Fruit fly (Drosophila melanogaster): Measurements from ENCODE around the gene CG31668.

CG31668 gene

DNA sequence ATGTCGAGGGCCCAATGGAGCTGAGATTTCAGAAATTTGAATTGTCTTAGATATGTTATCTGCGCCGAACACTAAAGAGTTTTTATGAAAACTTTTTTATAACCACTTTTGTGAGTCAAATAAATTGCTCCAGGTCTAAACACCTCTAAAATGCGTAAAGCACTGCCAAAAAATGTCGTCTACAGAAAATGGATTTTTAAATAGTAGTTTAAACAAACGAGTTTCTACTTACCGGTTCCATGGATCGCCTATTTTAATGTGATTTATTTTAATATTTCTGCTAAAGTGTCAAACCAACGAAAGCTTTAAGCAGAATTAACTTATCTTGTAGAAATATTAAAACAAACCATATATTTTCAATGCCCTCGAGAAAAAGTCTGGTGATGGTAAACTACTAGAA lies at the start of gene CG31668:
CG31668 (minus strand) TSS at position 101 of the 400 bp plus-strand sequence.
- no peak for TF ChIP-seq Sox14 (GFP tag; optimal IDR thresholded peaks at IDR 0.05)
- TF ChIP-seq CG1621 (tag; optimal IDR thresholded peaks at IDR 0.05), result no peak
- TF ChIP-seq Gug (GFP tag; IDR thresholded peaks at IDR 0.05), result no peak
- no peak for TF ChIP-seq CG3919 (GFP tag; optimal IDR thresholded peaks at IDR 0.05)
- TF ChIP-seq Hr39 (GFP tag; optimal IDR thresholded peaks at IDR 0.05), result no peak
- TF ChIP-seq Eip78C (GFP tag), result no peak
- no peak for TF ChIP-seq dac (GFP tag; optimal IDR thresholded peaks at IDR 0.05)
- TF ChIP-seq dsx (GFP tag; optimal IDR thresholded peaks at IDR 0.05; ENCODE audit: poor library complexity, severe bottlenecking), result no peak
- TF ChIP-seq Ets21C (GFP tag; optimal IDR thresholded peaks at IDR 0.05), result no peak

DNA sequence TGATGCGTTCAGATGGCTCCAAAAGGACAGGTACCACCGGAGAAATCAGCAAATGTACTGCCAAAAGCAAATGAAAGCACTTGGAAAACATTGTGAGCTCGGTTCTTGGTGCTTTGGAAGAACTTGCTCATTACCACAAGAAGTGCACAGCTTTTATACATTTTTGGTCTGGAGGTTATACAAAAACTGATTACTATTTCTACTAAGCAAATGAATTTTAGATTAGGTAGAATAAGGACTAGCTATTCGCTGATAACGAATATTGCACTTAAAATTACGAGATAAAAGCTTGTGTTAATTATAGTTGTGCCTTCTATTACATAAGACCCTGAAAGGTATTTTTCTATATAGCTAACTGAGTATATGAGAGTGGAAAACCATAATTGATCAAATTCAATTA lies 49.0 kb upstream of the CG31668 start, which contains the start of gene Send1:
Send1 (minus strand) TSS at position 101 of the 400 bp plus-strand sequence.
- TF ChIP-seq CG8632 (GFP tag; optimal IDR thresholded peaks at IDR 0.05) (no peak), CG16779 (tag; optimal IDR thresholded peaks at IDR 0.05) (no peak), CG8119 (GFP tag; IDR thresholded peaks at IDR 0.05) (no peak), CG32006 (GFP tag; optimal IDR thresholded peaks at IDR 0.05) (no peak), acj6 (GFP tag; optimal IDR thresholded peaks at IDR 0.05) (no peak), Sox15 (GFP tag; optimal IDR thresholded peaks at IDR 0.05) (no peak), Sox102F (GFP tag; optimal IDR thresholded peaks at IDR 0.05) (no peak), fkh (GFP tag; optimal IDR thresholded peaks at IDR 0.05) (no peak), CG1621 (tag; optimal IDR thresholded peaks at IDR 0.05) (no peak), CG3032 (tag; optimal IDR thresholded peaks at IDR 0.05) (no peak), Lpt (GFP tag; optimal IDR thresholded peaks at IDR 0.05) (no peak), OdsH (GFP tag; optimal IDR thresholded peaks at IDR 0.05) (no peak)

DNA sequence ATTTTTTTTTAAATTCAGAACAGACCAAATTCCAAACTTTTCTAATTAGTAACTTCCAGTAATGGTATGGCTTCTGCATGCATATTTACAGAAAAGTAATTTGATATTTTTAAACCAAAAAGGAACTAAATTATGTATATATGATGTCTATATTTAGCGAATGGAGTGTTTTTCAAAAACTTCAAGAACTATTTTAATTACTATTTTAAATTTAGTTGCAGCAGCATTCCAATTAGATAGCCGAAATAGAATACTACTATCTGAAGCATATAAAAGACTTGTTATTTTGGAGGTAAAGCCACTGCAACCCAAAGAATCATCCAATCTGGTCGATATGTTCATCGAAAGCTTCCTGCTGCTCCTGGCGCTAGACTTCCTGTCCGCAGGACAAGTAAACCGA lies 46.8 kb upstream of the CG31668 start, which contains the start of gene CG17234:
CG17234 (plus strand) TSS at position 301 of the 400 bp plus-strand sequence.
- TF ChIP-seq CG11902 (GFP tag; optimal IDR thresholded peaks at IDR 0.05) (no peak), CG4318 (GFP tag; optimal IDR thresholded peaks at IDR 0.05) (no peak), Smox (GFP tag; optimal IDR thresholded peaks at IDR 0.05) (no peak), spab (GFP tag; optimal IDR thresholded peaks at IDR 0.05) (no peak), CG1621 (tag; optimal IDR thresholded peaks at IDR 0.05) (no peak), Hr4 (GFP tag; optimal IDR thresholded peaks at IDR 0.05) (no peak), CG11294 (GFP tag; IDR thresholded peaks at IDR 0.05) (no peak), CG7368 (GFP tag; optimal IDR thresholded peaks at IDR 0.05) (no peak), CG32006 (GFP tag; optimal IDR thresholded peaks at IDR 0.05) (no peak), OdsH (GFP tag; optimal IDR thresholded peaks at IDR 0.05) (no peak), CG31627 (GFP tag; optimal IDR thresholded peaks at IDR 0.05) (no peak), esn (GFP tag; optimal IDR thresholded peaks at IDR 0.05) (no peak), Eip78C (GFP tag) (no peak), CG8632 (GFP tag; optimal IDR thresholded peaks at IDR 0.05) (no peak), CG3032 (tag; optimal IDR thresholded peaks at IDR 0.05) (no peak)

DNA sequence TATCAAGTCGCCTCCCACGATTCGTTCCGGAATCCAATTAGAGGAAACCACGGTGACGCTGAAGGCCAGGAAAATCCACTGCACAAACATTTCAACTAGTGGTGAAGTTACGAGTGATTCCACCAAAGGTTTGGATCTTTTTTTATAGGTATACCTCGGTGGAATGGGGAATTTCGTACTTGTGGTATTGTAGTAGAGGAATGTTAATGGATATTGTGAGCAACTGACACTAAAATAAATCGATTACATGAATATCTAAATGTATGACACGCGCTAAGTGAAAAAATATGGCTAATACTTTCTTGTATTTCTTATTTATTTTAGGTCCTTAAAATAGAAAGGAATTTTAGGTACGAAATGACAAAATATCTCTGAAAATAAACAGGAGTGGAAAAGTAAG lies 46.3 kb upstream of the CG31668 start, which contains the start of gene CG17239:
CG17239 (minus strand) TSS at position 101 of the 400 bp plus-strand sequence.
- TF ChIP-seq lz (GFP tag; optimal IDR thresholded peaks at IDR 0.05) (no peak), fkh (GFP tag; optimal IDR thresholded peaks at IDR 0.05) (no peak)

DNA sequence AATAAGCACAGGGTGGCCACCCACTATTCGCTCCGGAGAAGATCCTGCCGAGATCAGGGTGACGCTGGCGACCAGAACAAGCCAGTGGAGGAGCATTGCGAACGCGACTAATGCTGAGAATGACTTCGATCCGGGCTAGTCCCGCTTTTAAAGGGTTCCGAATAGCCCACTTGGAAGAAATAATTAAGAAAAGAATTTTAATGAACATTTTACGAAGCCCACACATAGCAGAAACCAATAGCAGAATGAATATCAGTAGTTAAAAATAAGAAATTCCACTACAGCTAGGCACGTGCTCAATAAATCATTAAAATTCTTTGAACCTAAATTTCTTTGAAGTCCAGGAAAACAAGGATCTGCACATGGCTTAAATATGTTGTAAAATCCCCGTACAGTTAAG lies 45.2 kb upstream of the CG31668 start, which contains the start of gene Ser12:
Ser12 (minus strand) TSS at position 101 of the 400 bp plus-strand sequence.
- no peak for TF ChIP-seq fd59A (GFP tag; optimal IDR thresholded peaks at IDR 0.05)

DNA sequence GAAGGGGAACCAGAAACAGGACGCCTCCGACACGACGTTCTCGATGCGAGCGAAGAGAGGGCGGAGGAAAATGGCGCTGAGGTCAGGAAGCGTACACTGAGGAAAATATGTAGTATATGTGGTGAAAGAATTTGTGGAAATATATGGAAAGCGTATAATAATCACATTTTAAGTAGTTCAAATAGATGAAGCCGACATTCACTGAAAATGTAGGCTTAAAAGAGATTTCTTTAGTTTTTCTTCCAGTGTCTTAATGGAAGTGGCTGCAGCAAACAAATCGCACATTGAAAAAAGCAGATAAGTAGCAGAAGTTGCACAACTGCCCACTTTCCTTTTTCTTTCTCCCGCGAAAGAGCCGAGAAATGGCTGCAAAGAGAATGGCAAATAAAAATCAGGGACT lies 43.6 kb upstream of the CG31668 start:
- TF ChIP-seq CG3919 (GFP tag; optimal IDR thresholded peaks at IDR 0.05), result peak; percentile 25
- TF ChIP-seq Hr39 (GFP tag; optimal IDR thresholded peaks at IDR 0.05), result peak; percentile 10
- peak; percentile 16 for TF ChIP-seq Hr38 (GFP tag; optimal IDR thresholded peaks at IDR 0.05)
- TF ChIP-seq CG11902 (GFP tag; optimal IDR thresholded peaks at IDR 0.05), result no peak
- peak; percentile 9 for TF ChIP-seq CG6808 (GFP tag; optimal IDR thresholded peaks at IDR 0.05)
- peak; percentile 22 for TF ChIP-seq pdm3 (GFP tag; optimal IDR thresholded peaks at IDR 0.05)
- TF ChIP-seq CG32006 (GFP tag; optimal IDR thresholded peaks at IDR 0.05), result peak; percentile 17
- 0 out of 3 replicates have a peak, but pooled peaks have one; percentile 25 for TF ChIP-seq eg (GFP tag; IDR thresholded peaks at IDR 0.05)
- TF ChIP-seq fd85E (GFP tag; optimal IDR thresholded peaks at IDR 0.05), result no peak
- peak; percentile 31 for TF ChIP-seq acj6 (GFP tag; optimal IDR thresholded peaks at IDR 0.05)
- TF ChIP-seq Blimp-1 (GFP tag; optimal IDR thresholded peaks at IDR 0.05), result no peak
- peak; percentile 14 for TF ChIP-seq CG31627 (GFP tag; optimal IDR thresholded peaks at IDR 0.05)
- no peak for TF ChIP-seq CG6792 (GFP tag; optimal IDR thresholded peaks at IDR 0.05)
- TF ChIP-seq OdsH (GFP tag; optimal IDR thresholded peaks at IDR 0.05), result peak; percentile 13
- peak; percentile 63 for TF ChIP-seq Eip78C (GFP tag)
- peak; percentile 9 for TF ChIP-seq Eip75B (GFP tag; optimal IDR thresholded peaks at IDR 0.05)
- no peak for TF ChIP-seq Ets21C (GFP tag; optimal IDR thresholded peaks at IDR 0.05)
- TF ChIP-seq CG8119 (GFP tag; IDR thresholded peaks at IDR 0.05), result 0 out of 3 replicates have a peak, but pooled peaks have one; percentile 20
- TF ChIP-seq Hr4 (GFP tag; optimal IDR thresholded peaks at IDR 0.05), result peak; percentile 21
- TF ChIP-seq CG10631 (GFP tag; optimal IDR thresholded peaks at IDR 0.05), result peak; percentile 8
- no peak for TF ChIP-seq dac (GFP tag; optimal IDR thresholded peaks at IDR 0.05)
